Fruit fly (Drosophila melanogaster): ENCODE measurements around the gene CG14082.

CG14082 gene

dm6 chr3L:19155111-19155510, 16.3 kb upstream of the CG14082 start:
- TF ChIP-seq CG9705 (GFP tag; optimal IDR thresholded peaks at IDR 0.05) (no peak), Jra (GFP tag; optimal IDR thresholded peaks at IDR 0.05) (no peak), lola (GFP tag; optimal IDR thresholded peaks at IDR 0.05) (no peak), Dfd (GFP tag; optimal IDR thresholded peaks at IDR 0.05) (no peak), Sp1 (GFP tag; optimal IDR thresholded peaks at IDR 0.05) (no peak), GATAd (GFP tag; optimal IDR thresholded peaks at IDR 0.05) (no peak), Mio (GFP tag; optimal IDR thresholded peaks at IDR 0.05) (no peak), CrebA (GFP tag; optimal IDR thresholded peaks at IDR 0.05; ENCODE audit: borderline replicate concordance) (no peak), psq (GFP tag; optimal IDR thresholded peaks at IDR 0.05) (no peak), jim (GFP tag; optimal IDR thresholded peaks at IDR 0.05) (no peak), dsf (GFP tag; optimal IDR thresholded peaks at IDR 0.05; ENCODE audit: borderline replicate concordance) (no peak), dmrt93B (GFP tag; optimal IDR thresholded peaks at IDR 0.05) (no peak), sage (GFP tag; optimal IDR thresholded peaks at IDR 0.05) (no peak), CG32264 (GFP tag; optimal IDR thresholded peaks at IDR 0.05) (no peak), usp (GFP tag; optimal IDR thresholded peaks at IDR 0.05) (no peak), Rel (GFP tag; optimal IDR thresholded peaks at IDR 0.05) (no peak), Rel (tag; optimal IDR thresholded peaks at IDR 0.05) (no peak), Hr83 (GFP tag; optimal IDR thresholded peaks at IDR 0.05; ENCODE audit: poor library complexity, severe bottlenecking) (no peak), Myc (optimal IDR thresholded peaks at IDR 0.05) (no peak), brk (GFP tag; optimal IDR thresholded peaks at IDR 0.05) (no peak)

- TF ChIP-seq HLH106 (tag; optimal IDR thresholded peaks at IDR 0.05) (peak; percentile 18), foxo (GFP tag; optimal IDR thresholded peaks at IDR 0.05) (peak in 1 of 2 experiments; percentile 15), dl (GFP tag; optimal IDR thresholded peaks at IDR 0.05; ENCODE audit: insufficient read depth in 1 of 2, partially characterized antibody in 2 of 2) (no peak), Hr78 (GFP tag; optimal IDR thresholded peaks at IDR 0.05) (no peak), woc (GFP tag; optimal IDR thresholded peaks at IDR 0.05) (peak; percentile 28), CrebA (GFP tag; optimal IDR thresholded peaks at IDR 0.05; ENCODE audit: borderline replicate concordance) (no peak), ey (GFP tag; optimal IDR thresholded peaks at IDR 0.05) (peak; percentile 19), fru (GFP tag; optimal IDR thresholded peaks at IDR 0.05) (peak; percentile 13)
Measured at dm6 chr3L:19151938-19152517, 13.3 kb upstream of the CG14082 start.

- TF ChIP-seq sv (GFP tag; optimal IDR thresholded peaks at IDR 0.05) (no peak), dmrt93B (GFP tag; optimal IDR thresholded peaks at IDR 0.05) (no peak), sage (GFP tag; optimal IDR thresholded peaks at IDR 0.05) (no peak), h (GFP tag; optimal IDR thresholded peaks at IDR 0.05) (no peak), lola (GFP tag; optimal IDR thresholded peaks at IDR 0.05) (no peak), CG9705 (GFP tag; optimal IDR thresholded peaks at IDR 0.05) (no peak), Rel (GFP tag; optimal IDR thresholded peaks at IDR 0.05) (no peak), Rel (tag; optimal IDR thresholded peaks at IDR 0.05) (peak; percentile 8), usp (GFP tag; optimal IDR thresholded peaks at IDR 0.05) (no peak), Dfd (GFP tag; optimal IDR thresholded peaks at IDR 0.05) (peak; percentile 58), jim (GFP tag; optimal IDR thresholded peaks at IDR 0.05) (no peak), foxo (GFP tag; optimal IDR thresholded peaks at IDR 0.05) (no peak), Mio (GFP tag; optimal IDR thresholded peaks at IDR 0.05) (no peak), GATAd (GFP tag; optimal IDR thresholded peaks at IDR 0.05) (no peak), Abd-B (GFP tag; optimal IDR thresholded peaks at IDR 0.05) (no peak), tai (GFP tag; optimal IDR thresholded peaks at IDR 0.05) (no peak)
Measured at dm6 chr3L:19150987-19151386, 12.2 kb upstream of the CG14082 start.

dm6 chr3L:19147169-19147568, 8.4 kb upstream of the CG14082 start:
- peak in 1 of 2 experiments; percentile 8 for TF ChIP-seq foxo (GFP tag; optimal IDR thresholded peaks at IDR 0.05)
- TF ChIP-seq sv (GFP tag; optimal IDR thresholded peaks at IDR 0.05) = no peak

- TF ChIP-seq Mio (GFP tag; optimal IDR thresholded peaks at IDR 0.05) (no peak), Dfd (GFP tag; optimal IDR thresholded peaks at IDR 0.05) (peak; percentile 98)
Measured at dm6 chr3L:19143940-19144571, 5.3 kb upstream of the CG14082 start.

Data from whole organism, wandering third instar larva.